Worm (Caenorhabditis elegans) whole organism, early embryonic: ENCODE measurements around the gene frm-7.

ENCODE experiments used
- ama-1 ChIP-seq: fragments of 150-350 bp; optimal IDR thresholded peaks from 2 replicates; lab custom pipeline; 2014
- ets-7 ChIP-seq: sonication (generic microtip); optimal IDR thresholded peaks from 2 replicates; lab custom pipeline; 2016; ENCODE audit warnings: missing genotype, missing genetic modification characterization, missing compliant biosample characterization
- hmbx-1 ChIP-seq: sonication (generic microtip); optimal IDR thresholded peaks from 2 replicates; lab custom pipeline; 2016; ENCODE audit warnings: mild to moderate bottlenecking, missing genetic modification characterization, missing compliant biosample characterization
- hmg-4 ChIP-seq: fragments of 200-800 bp; sonication (Bioruptor generic); optimal IDR thresholded peaks from 2 replicates; lab custom pipeline; 2018; ENCODE audit warnings: mild to moderate bottlenecking, missing genetic modification characterization, missing compliant biosample characterization
- scrt-1 ChIP-seq: fragments of 200-800 bp; sonication (Bioruptor generic); IDR thresholded peaks from 2 replicates; pipeline ENCODE4 v1.3.6; 2022; ENCODE audit warnings: missing genetic modification characterization, missing compliant biosample characterization
- sea-1 ChIP-seq: fragments of 200-800 bp; sonication (Bioruptor generic); conservative IDR thresholded peaks from 2 replicates; pipeline ENCODE4 v1.3.6; 2022; ENCODE audit warnings: missing genetic modification characterization, missing compliant biosample characterization
- tbx-37 ChIP-seq: fragments of 200-800 bp; sonication (Bioruptor generic); conservative IDR thresholded peaks from 2 replicates; pipeline ENCODE4 v1.3.6; 2022; ENCODE audit warnings: missing genetic modification reagents, missing genetic modification characterization, missing compliant biosample characterization

DNA sequence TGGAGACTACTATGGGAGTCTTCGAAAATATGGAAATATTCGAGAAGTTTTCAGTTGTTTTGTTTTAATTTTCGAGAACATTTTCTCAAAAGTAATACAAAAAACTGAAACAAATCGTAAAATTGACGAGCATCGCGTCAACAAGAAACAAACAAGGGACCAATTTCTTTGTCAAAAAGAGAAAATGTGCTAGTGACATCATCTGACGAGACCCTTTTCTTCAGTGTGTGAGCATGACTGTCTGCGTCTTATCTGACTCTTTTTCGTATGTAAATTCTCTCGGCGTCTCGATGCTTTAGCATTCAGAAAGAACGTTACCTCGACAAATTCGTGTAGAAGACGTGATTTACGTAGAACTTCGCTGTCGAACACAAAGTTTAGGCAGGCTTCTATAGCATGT, 14.6 kb upstream of the frm-7 start:
- TF ChIP-seq scrt-1 (GFP tag; lab: Robert Waterston, UW) (no peak), ets-7 (tag; lab: Kevin White, UChicago) (no peak), tbx-37 (no peak), hmbx-1 (tag; lab: Kevin White, UChicago) (no peak), sea-1 (GFP tag; lab: Robert Waterston, UW) (no peak), hmg-4 (GFP tag; lab: Kevin White, UChicago) (no peak), ama-1 (no peak)
